Worm (Caenorhabditis elegans): ENCODE measurements around the gene spp-1.

ce11 chrIII:10389608-10390007, 34.1 kb upstream of the spp-1 start:
- no peak for TF ChIP-seq nhr-11 (tag; optimal IDR thresholded peaks at IDR 0.05)
- no peak for TF ChIP-seq fos-1 (tag; optimal IDR thresholded peaks at IDR 0.05)
- TF ChIP-seq elt-3 (tag; optimal IDR thresholded peaks at IDR 0.05) = no peak
- no peak for TF ChIP-seq mdl-1 (tag; optimal IDR thresholded peaks at IDR 0.05)
- no peak for TF ChIP-seq unc-62 (GFP tag; optimal IDR thresholded peaks at IDR 0.05)
- TF ChIP-seq hmg-11 (tag; optimal IDR thresholded peaks at IDR 0.05) = no peak
- no peak for TF ChIP-seq ceh-16 (tag; optimal IDR thresholded peaks at IDR 0.05)
- TF ChIP-seq nhr-28 (tag; optimal IDR thresholded peaks at IDR 0.05) = no peak
- TF ChIP-seq ceh-9 (tag; optimal IDR thresholded peaks at IDR 0.05) = no peak
- no peak for TF ChIP-seq lin-39 (tag; optimal IDR thresholded peaks at IDR 0.05)
- TF ChIP-seq ztf-4 (tag; optimal IDR thresholded peaks at IDR 0.05) = no peak
- TF ChIP-seq nhr-77 (tag; optimal IDR thresholded peaks at IDR 0.05) = no peak
- TF ChIP-seq ama-1 (optimal IDR thresholded peaks at IDR 0.05) = no peak
